Worm (Caenorhabditis elegans) whole organism, mixed stage, embryonic: ENCODE results near the gene T26H5.14.

Source experiments
- ceh-83 ChIP-seq: fragments of 200-800 bp; sonication (Bioruptor generic); optimal IDR thresholded peaks from 2 replicates; lab custom pipeline; 2018; ENCODE audit warnings: mild to moderate bottlenecking, missing genetic modification characterization, missing compliant biosample characterization
- pha-4 ChIP-seq: fragments of 150-350 bp; optimal IDR thresholded peaks from 2 replicates; lab custom pipeline; 2018; ENCODE audit warnings: missing biosample characterization, missing genetic modification reagents, missing genetic modification characterization
- unc-120 ChIP-seq: sonication (generic microtip); optimal IDR thresholded peaks from 2 replicates; lab custom pipeline; 2017; ENCODE audit warnings: missing genetic modification characterization, missing compliant biosample characterization; ENCODE audit not compliant: poor library complexity, severe bottlenecking

ce11 chrV:15479107-15479506 lies 30.1 kb downstream of the T26H5.14 start:
- no peak for TF ChIP-seq ceh-83 (GFP tag; lab: Kevin White, UChicago)
- TF ChIP-seq pha-4: no peak
- no peak for TF ChIP-seq unc-120
